Fruit fly (Drosophila melanogaster): ENCODE measurements around the gene Atg1.

Atg1 gene

dm6 chr3L:12772740-12773686 lies 31.9 kb downstream of the Atg1 start, which contains the start of gene Hip1 (continued):
- TF ChIP-seq chinmo (GFP tag; IDR thresholded peaks at IDR 0.05; ENCODE audit: partially characterized antibody) (peak; percentile 91; the same call in 3 of the 4 replicates), tx (GFP tag; optimal IDR thresholded peaks at IDR 0.05) (no peak), CG18764 (GFP tag; optimal IDR thresholded peaks at IDR 0.05) (no peak), HmgD (GFP tag; optimal IDR thresholded peaks at IDR 0.05) (no peak), GATAe (GFP tag; conservative IDR thresholded peaks at IDR 0.05) (peak; percentile 84), row (GFP tag; IDR thresholded peaks at IDR 0.05) (no peak; the same call in 2 of the 3 replicates), CG7839 (tag; optimal IDR thresholded peaks at IDR 0.05) (no peak), Blimp-1 (GFP tag; optimal IDR thresholded peaks at IDR 0.05) (no peak), exex (tag; optimal IDR thresholded peaks at IDR 0.05) (no peak), nerfin-1 (tag; optimal IDR thresholded peaks at IDR 0.05) (no peak), HHEX (GFP tag; optimal IDR thresholded peaks at IDR 0.05) (no peak), stc (GFP tag; IDR thresholded peaks at IDR 0.05) (no peak), otp (GFP tag; IDR thresholded peaks at IDR 0.05) (no peak), Dll (GFP tag; IDR thresholded peaks at IDR 0.05; ENCODE audit: partially characterized antibody) (peak; percentile 88), grau (tag; optimal IDR thresholded peaks at IDR 0.05) (no peak), CG17186 (GFP tag; optimal IDR thresholded peaks at IDR 0.05) (no peak), CG3838 (GFP tag; optimal IDR thresholded peaks at IDR 0.05) (peak; percentile 93), gsb (GFP tag; IDR thresholded peaks at IDR 0.05) (no peak), Lpt (GFP tag; optimal IDR thresholded peaks at IDR 0.05) (no peak), hbn (GFP tag; IDR thresholded peaks at IDR 0.05; ENCODE audit: partially characterized antibody) (peak; percentile 81), CG6175 (GFP tag; IDR thresholded peaks at IDR 0.05) (no peak), salm (tag; optimal IDR thresholded peaks at IDR 0.05) (no peak), dpn (GFP tag; optimal IDR thresholded peaks at IDR 0.05) (no peak), HLHmδ (GFP tag; optimal IDR thresholded peaks at IDR 0.05) (no peak), Adf1 (GFP tag; IDR thresholded peaks at IDR 0.05) (no peak), unc-4 (GFP tag; IDR thresholded peaks at IDR 0.05; ENCODE audit: partially characterized antibody) (peak; percentile 91), CG1024 (GFP tag; IDR thresholded peaks at IDR 0.05) (no peak), hkb (optimal IDR thresholded peaks at IDR 0.05) (no peak), hkb (GFP tag; IDR thresholded peaks at IDR 0.05) (peak; percentile 46; the same call in 1 of the 2 replicates), vnd (GFP tag; IDR thresholded peaks at IDR 0.05; ENCODE audit: partially characterized antibody) (peak; percentile 82), ab (GFP tag; optimal IDR thresholded peaks at IDR 0.05) (no peak), Dip3 (GFP tag; optimal IDR thresholded peaks at IDR 0.05) (no peak), amos (GFP tag; IDR thresholded peaks at IDR 0.05; ENCODE audit: partially characterized antibody) (peak; percentile 94; the same call in 1 of the 2 replicates), NC2α (GFP tag; optimal IDR thresholded peaks at IDR 0.05) (no peak), Bdp1 (GFP tag; optimal IDR thresholded peaks at IDR 0.05) (no peak), dmrt99B (tag; optimal IDR thresholded peaks at IDR 0.05) (no peak), CG11504 (tag; optimal IDR thresholded peaks at IDR 0.05) (no peak), Meics (GFP tag; optimal IDR thresholded peaks at IDR 0.05) (no peak), NC2β (GFP tag; optimal IDR thresholded peaks at IDR 0.05) (no peak), D (optimal IDR thresholded peaks at IDR 0.05) (no peak), D (GFP tag; optimal IDR thresholded peaks at IDR 0.05) (no peak), Sry-β (GFP tag; optimal IDR thresholded peaks at IDR 0.05) (no peak), lov (optimal IDR thresholded peaks at IDR 0.05) (no peak), lov (GFP tag; IDR thresholded peaks at IDR 0.05) (no peak)

Data from whole organism, embryonic.